Fruit fly (Drosophila melanogaster) whole organism, embryonic: ENCODE results near the gene Vps39.
A peak's percentile ranks its signal among the peaks of the same experiment; 100 is the strongest.

Experiments used
- Bteb2 ChIP-seq: fragments of 200-800 bp; sonication (Bioruptor generic); optimal IDR thresholded peaks from 2 replicates; lab custom pipeline; 2016; ENCODE audit warnings: missing biosample characterization, missing genetic modification characterization
- CG10431 ChIP-seq: fragments of 200-800 bp; sonication (Bioruptor generic); optimal IDR thresholded peaks from 3 replicates; lab custom pipeline; 2018; ENCODE audit warnings: missing biosample characterization, mild to moderate bottlenecking, missing genetic modification characterization
- CG11085 ChIP-seq: fragments of 200-800 bp; sonication (Bioruptor generic); IDR thresholded peaks from 2 replicates; pipeline ENCODE4 v1.3.6; 2022; ENCODE audit warnings: missing biosample characterization, missing genetic modification characterization
- CG13296 ChIP-seq: fragments of 200-800 bp; sonication (Bioruptor generic); optimal IDR thresholded peaks from 3 replicates; lab custom pipeline; 2018; ENCODE audit warnings: missing biosample characterization, mild to moderate bottlenecking, missing genetic modification characterization
- CG17359 ChIP-seq: fragments of 200-800 bp; sonication (Bioruptor generic); optimal IDR thresholded peaks from 3 replicates; lab custom pipeline; 2018; ENCODE audit warnings: missing biosample characterization, mild to moderate bottlenecking, missing genetic modification characterization, moderate library complexity
- CG18764 ChIP-seq: fragments of 200-800 bp; sonication (Bioruptor generic); optimal IDR thresholded peaks from 3 replicates; lab custom pipeline; 2016; ENCODE audit warnings: missing biosample characterization, missing genetic modification characterization
- CG2202 ChIP-seq: fragments of 200-800 bp; sonication (Bioruptor generic); optimal IDR thresholded peaks from 2 replicates; lab custom pipeline; 2018; ENCODE audit warnings: missing biosample characterization, mild to moderate bottlenecking, missing genetic modification characterization
- CG2889 ChIP-seq: fragments of 200-800 bp; sonication (Bioruptor generic); IDR thresholded peaks from 3 replicates; pipeline ENCODE4 v1.3.6; 2022; ENCODE audit warnings: missing biosample characterization, missing genetic modification characterization
- CG4328 ChIP-seq: fragments of 200-800 bp; sonication (Bioruptor generic); optimal IDR thresholded peaks from 3 replicates; lab custom pipeline; 2017; ENCODE audit warnings: missing biosample characterization, missing genetic modification reagents, missing genetic modification characterization
- CG43689 ChIP-seq: fragments of 200-800 bp; sonication (Bioruptor generic); IDR thresholded peaks from 2 replicates; pipeline ENCODE4 v1.3.6; 2022; ENCODE audit warnings: missing biosample characterization, missing genetic modification characterization
- CG4404 ChIP-seq: fragments of 200-800 bp; sonication (Bioruptor generic); IDR thresholded peaks from 2 replicates; pipeline ENCODE4 v1.3.6; 2022; ENCODE audit warnings: missing biosample characterization, missing genetic modification characterization
- CG5180 ChIP-seq: fragments of 200-800 bp; sonication (Bioruptor generic); optimal IDR thresholded peaks from 3 replicates; lab custom pipeline; 2017; ENCODE audit warnings: missing biosample characterization, missing genetic modification characterization, mild to moderate bottlenecking, moderate library complexity, missing genetic modification reagents
- CG7839 ChIP-seq: fragments of 200-800 bp; sonication (Bioruptor generic); optimal IDR thresholded peaks from 3 replicates; lab custom pipeline; 2018; ENCODE audit warnings: missing biosample characterization, mild to moderate bottlenecking, missing genetic modification characterization, moderate library complexity
- CG8359 ChIP-seq: fragments of 200-800 bp; sonication (Bioruptor generic); optimal IDR thresholded peaks from 2 replicates; lab custom pipeline; 2017; ENCODE audit warnings: missing biosample characterization, mild to moderate bottlenecking, missing genetic modification characterization, borderline replicate concordance
- CG8924 ChIP-seq: fragments of 200-800 bp; optimal IDR thresholded peaks from 3 replicates; lab custom pipeline; 2019; ENCODE audit warnings: missing biosample characterization, mild to moderate bottlenecking, missing genetic modification characterization, moderate library complexity
- CG9876 ChIP-seq: fragments of 200-800 bp; sonication (Bioruptor generic); optimal IDR thresholded peaks from 2 replicates; lab custom pipeline; 2016; ENCODE audit warnings: missing biosample characterization, missing genetic modification characterization
- CHES-1-like ChIP-seq: fragments of 200-800 bp; sonication (Bioruptor generic); optimal IDR thresholded peaks from 2 replicates; lab custom pipeline; 2016; ENCODE audit warnings: missing biosample characterization, missing genetic modification characterization
- CrebB ChIP-seq: fragments of 200-800 bp; sonication (Bioruptor generic); optimal IDR thresholded peaks from 3 replicates; lab custom pipeline; 2018; ENCODE audit warnings: missing biosample characterization, mild to moderate bottlenecking, missing genetic modification characterization
- E2f2 ChIP-seq: fragments of 200-800 bp; sonication (Bioruptor generic); IDR thresholded peaks from 2 replicates; pipeline ENCODE4 v1.3.6; 2022; ENCODE audit warnings: missing biosample characterization, missing genetic modification characterization
- Elba2 ChIP-seq: fragments of 200-800 bp; sonication (Bioruptor generic); optimal IDR thresholded peaks from 3 replicates; lab custom pipeline; 2016; ENCODE audit warnings: missing biosample characterization, missing genetic modification characterization
- Ets97D ChIP-seq: fragments of 200-800 bp; sonication (Bioruptor generic); optimal IDR thresholded peaks from 3 replicates; lab custom pipeline; 2016; ENCODE audit warnings: missing biosample characterization, missing genetic modification characterization
- H2.0 ChIP-seq: fragments of 200-800 bp; sonication (Bioruptor generic); IDR thresholded peaks from 2 replicates; pipeline ENCODE4 v1.3.6; 2022; ENCODE audit warnings: missing biosample characterization, missing genetic modification characterization
- HHEX ChIP-seq: fragments of 200-800 bp; sonication (Bioruptor generic); optimal IDR thresholded peaks from 3 replicates; lab custom pipeline; 2017; ENCODE audit warnings: missing biosample characterization, mild to moderate bottlenecking, missing genetic modification characterization, missing genetic modification reagents
- Hr78 ChIP-seq, 2 experiments: fragments of 200-800 bp in 1 of 2; fragments of >200 bp in 1 of 2; sonication (Bioruptor generic) in 1 of 2; optimal IDR thresholded peaks; 2 replicates each; lab custom pipeline; 2017 to 2019; ENCODE audit warnings: missing biosample characterization in 2 of 2, missing genetic modification characterization in 2 of 2, mild to moderate bottlenecking in 1 of 2, moderate library complexity in 1 of 2
- Lim3 ChIP-seq: fragments of 200-800 bp; sonication (Bioruptor generic); IDR thresholded peaks from 2 replicates; pipeline ENCODE4 v1.3.6; 2022; ENCODE audit warnings: missing biosample characterization, missing genetic modification characterization
- Max ChIP-seq: fragments of 200-800 bp; sonication (Bioruptor generic); optimal IDR thresholded peaks from 2 replicates; lab custom pipeline; 2016; ENCODE audit warnings: missing biosample characterization, mild to moderate bottlenecking, missing genetic modification characterization
- Sox102F ChIP-seq: fragments of 200-800 bp; sonication (Bioruptor generic); optimal IDR thresholded peaks from 2 replicates; lab custom pipeline; 2018; ENCODE audit warnings: missing biosample characterization, mild to moderate bottlenecking, missing genetic modification characterization, moderate library complexity
- Sry-β ChIP-seq: fragments of 200-800 bp; sonication (Bioruptor generic); optimal IDR thresholded peaks from 2 replicates; lab custom pipeline; 2018; ENCODE audit warnings: missing biosample characterization, mild to moderate bottlenecking, missing genetic modification characterization, moderate library complexity
- Stat92E ChIP-seq, 3 experiments: fragments of >200 bp in 2 of 3; fragments of 200-800 bp in 1 of 3; sonication (Bioruptor generic) in 1 of 3; optimal IDR thresholded peaks; 2 replicates each; lab custom pipeline; 2017 to 2019; ENCODE audit warnings: missing biosample characterization in 3 of 3, missing genetic modification characterization in 3 of 3, mild to moderate bottlenecking in 1 of 3, moderate library complexity in 1 of 3
- Tbp ChIP-seq: fragments of >200 bp; optimal IDR thresholded peaks from 2 replicates; lab custom pipeline; 2018; ENCODE audit warnings: missing biosample characterization, missing genetic modification characterization
- bigmax ChIP-seq: fragments of 200-800 bp; sonication (Bioruptor generic); optimal IDR thresholded peaks from 2 replicates; lab custom pipeline; 2018; ENCODE audit warnings: missing biosample characterization, mild to moderate bottlenecking, missing genetic modification characterization
- cas ChIP-seq: fragments of 200-800 bp; sonication (Bioruptor generic); IDR thresholded peaks from 2 replicates; pipeline ENCODE4 v1.3.6; 2022; ENCODE audit warnings: missing biosample characterization, missing genetic modification characterization
- chinmo ChIP-seq: fragments of 200-800 bp; sonication (Bioruptor generic); IDR thresholded peaks from 4 replicates; pipeline ENCODE4 v1.3.6; 2022; ENCODE audit warnings: missing biosample characterization, missing genetic modification characterization; ENCODE audit not compliant: partially characterized antibody
- dm ChIP-seq: fragments of 200-800 bp; sonication (Bioruptor generic); optimal IDR thresholded peaks from 3 replicates; lab custom pipeline; 2016; ENCODE audit warnings: missing biosample characterization, missing genetic modification characterization
- esg ChIP-seq: fragments of 200-800 bp; sonication (Bioruptor generic); conservative IDR thresholded peaks from 2 replicates; pipeline ENCODE4 v1.3.6; 2022; ENCODE audit warnings: missing biosample characterization, missing genetic modification characterization
- exex ChIP-seq: fragments of 200-800 bp; sonication (Bioruptor generic); optimal IDR thresholded peaks from 4 replicates; lab custom pipeline; 2018; ENCODE audit warnings: missing biosample characterization, mild to moderate bottlenecking, missing genetic modification characterization, moderate library complexity
- hbn ChIP-seq: fragments of 200-800 bp; sonication (Bioruptor generic); IDR thresholded peaks from 2 replicates; pipeline ENCODE4 v1.3.6; 2022; ENCODE audit warnings: missing biosample characterization, missing genetic modification characterization; ENCODE audit not compliant: partially characterized antibody
- hth ChIP-seq: fragments of >200 bp; optimal IDR thresholded peaks from 2 replicates; lab custom pipeline; 2017; ENCODE audit warnings: inconsistent platforms
- lmd ChIP-seq: fragments of 200-800 bp; sonication (Bioruptor generic); IDR thresholded peaks from 2 replicates; pipeline ENCODE4 v1.3.6; 2022; ENCODE audit warnings: missing biosample characterization, missing genetic modification characterization
- nom ChIP-seq: fragments of 200-800 bp; sonication (Bioruptor generic); optimal IDR thresholded peaks from 2 replicates; lab custom pipeline; 2017; ENCODE audit warnings: missing biosample characterization, missing genetic modification characterization, mild to moderate bottlenecking, moderate library complexity, missing genetic modification reagents
- psq ChIP-seq: fragments of 200-800 bp; sonication (Bioruptor generic); optimal IDR thresholded peaks from 2 replicates; lab custom pipeline; 2017; ENCODE audit warnings: missing biosample characterization, missing genetic modification characterization
- pzg ChIP-seq: fragments of 200-800 bp; sonication (Bioruptor generic); optimal IDR thresholded peaks from 3 replicates; lab custom pipeline; 2018; ENCODE audit warnings: missing biosample characterization, mild to moderate bottlenecking, missing genetic modification characterization, moderate library complexity
- ranshi ChIP-seq: fragments of 200-800 bp; sonication (Bioruptor generic); IDR thresholded peaks from 2 replicates; pipeline ENCODE4 v1.3.6; 2022; ENCODE audit warnings: missing biosample characterization, missing genetic modification characterization
- salm ChIP-seq: fragments of 200-800 bp; sonication (Bioruptor generic); optimal IDR thresholded peaks from 2 replicates; lab custom pipeline; 2018; ENCODE audit warnings: missing biosample characterization, mild to moderate bottlenecking, missing genetic modification characterization
- sc ChIP-seq, 3 experiments: fragments of >200 bp in 2 of 3; fragments of 200-800 bp in 1 of 3; sonication (Bioruptor generic) in 1 of 3; optimal IDR thresholded peaks; 2 replicates in 2 of 3; 3 replicates in 1 of 3; lab custom pipeline; 2017; ENCODE audit warnings: mild to moderate bottlenecking in 1 of 3, missing biosample characterization in 1 of 3, missing genetic modification characterization in 1 of 3, missing genetic modification reagents in 1 of 3
- scrt ChIP-seq: fragments of 200-800 bp; sonication (Bioruptor generic); optimal IDR thresholded peaks from 2 replicates; lab custom pipeline; 2018; ENCODE audit warnings: missing biosample characterization, mild to moderate bottlenecking, missing genetic modification characterization, moderate library complexity
- so ChIP-seq: fragments of 200-800 bp; sonication (Bioruptor generic); IDR thresholded peaks from 3 replicates; pipeline ENCODE4 v1.3.6; 2022; ENCODE audit warnings: missing biosample characterization, missing genetic modification characterization
- sob ChIP-seq: fragments of 200-800 bp; sonication (Bioruptor generic); IDR thresholded peaks from 2 replicates; pipeline ENCODE4 v1.3.6; 2022; ENCODE audit warnings: missing biosample characterization, missing genetic modification characterization
- sqz ChIP-seq: fragments of 200-800 bp; sonication (Bioruptor generic); optimal IDR thresholded peaks from 3 replicates; lab custom pipeline; 2018; ENCODE audit warnings: missing biosample characterization, mild to moderate bottlenecking, missing genetic modification characterization
- sug ChIP-seq: fragments of 200-800 bp; optimal IDR thresholded peaks from 2 replicates; lab custom pipeline; 2019; ENCODE audit warnings: missing biosample characterization, mild to moderate bottlenecking, missing genetic modification characterization, moderate library complexity
- vfl ChIP-seq: fragments of 200-800 bp; sonication (Bioruptor generic); optimal IDR thresholded peaks from 2 replicates; lab custom pipeline; 2016; ENCODE audit warnings: missing biosample characterization, missing genetic modification characterization

The Vps39 gene

DNA sequence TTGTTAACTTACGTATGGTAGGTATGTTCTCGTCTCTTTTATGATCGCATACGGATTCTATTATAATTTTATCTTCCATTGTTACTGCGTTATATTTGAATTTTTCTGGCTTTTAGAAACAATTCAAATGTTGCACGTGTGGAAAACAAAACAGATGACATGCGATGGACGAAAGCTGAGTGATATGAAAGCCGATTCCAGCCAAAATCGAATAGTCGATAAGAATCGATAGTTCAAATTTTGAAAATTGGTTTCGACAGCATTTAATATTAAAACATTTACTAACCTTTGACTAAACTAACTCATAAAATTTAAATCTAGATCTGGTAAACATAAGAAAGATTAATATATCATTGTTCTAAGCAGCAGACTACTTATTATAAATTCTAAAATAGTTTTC is 27.3 kb upstream of the Vps39 start, which contains the start of gene Polr1E (continued):
- TF ChIP-seq exex (tag; lab: Kevin White, UChicago) (no peak), E2f2 (GFP tag; lab: Robert Waterston, UW) (peak; percentile 94), scrt (no peak), dm (GFP tag; lab: Kevin White, UChicago) (peak; percentile 99), CG17359 (tag; lab: Kevin White, UChicago) (no peak), so (GFP tag; lab: Robert Waterston, UW) (no peak), esg (no peak), CG13296 (GFP tag; lab: Kevin White, UChicago) (no peak), bigmax (GFP tag; lab: Kevin White, UChicago) (no peak), CG4328 (GFP tag; lab: Kevin White, UChicago) (no peak), CG7839 (tag; lab: Kevin White, UChicago) (no peak), Hr78 (GFP tag; optimal IDR thresholded peaks at IDR 0.05; lab: Kevin White, UChicago) (no peak), Sox102F (GFP tag; lab: Kevin White, UChicago) (no peak), hth (lab: Kevin White, UChicago) (no peak), lmd (no peak), sc (optimal IDR thresholded peaks at IDR 0.05; lab: Kevin White, UChicago) (no peak), sc (GFP tag; optimal IDR thresholded peaks at IDR 0.05; lab: Kevin White, UChicago) (no peak), CG4404 (GFP tag; lab: Robert Waterston, UW) (no peak), CG11085 (GFP tag; lab: Robert Waterston, UW) (no peak), Tbp (GFP tag; lab: Kevin White, UChicago) (no peak), Stat92E (GFP tag; optimal IDR thresholded peaks at IDR 0.05; lab: Kevin White, UChicago) (no peak), sqz (no peak), H2.0 (no peak), vfl (no peak), CG9876 (GFP tag; lab: Kevin White, UChicago) (no peak), CG43689 (no peak), CHES-1-like (GFP tag; lab: Kevin White, UChicago) (no peak), hbn (GFP tag; lab: Robert Waterston, UW) (peak; percentile 57), psq (GFP tag; lab: Kevin White, UChicago) (no peak), Bteb2 (GFP tag; lab: Kevin White, UChicago) (no peak), CG18764 (GFP tag; lab: Kevin White, UChicago) (no peak), pzg (GFP tag; lab: Kevin White, UChicago) (peak; percentile 87), nom (no peak), ranshi (GFP tag; lab: Robert Waterston, UW) (no peak), CG2889 (GFP tag; lab: Robert Waterston, UW) (no peak), CG2202 (tag; lab: Kevin White, UChicago) (no peak), CrebB (peak; percentile 8), CG10431 (GFP tag; lab: Kevin White, UChicago) (no peak), Elba2 (GFP tag; lab: Kevin White, UChicago) (no peak), HHEX (GFP tag; lab: Kevin White, UChicago) (no peak), sob (GFP tag; lab: Robert Waterston, UW) (no peak), chinmo (GFP tag; lab: Robert Waterston, UW) (no peak), cas (GFP tag; lab: Robert Waterston, UW) (no peak), Ets97D (GFP tag; lab: Kevin White, UChicago) (peak; percentile 76), Lim3 (GFP tag; lab: Robert Waterston, UW) (no peak), salm (tag; lab: Kevin White, UChicago) (no peak), sug (tag; lab: Kevin White, UChicago) (peak; percentile 43), CG5180 (GFP tag; lab: Kevin White, UChicago) (no peak), CG8924 (tag; lab: Kevin White, UChicago) (peak; percentile 12), CG8359 (GFP tag; lab: Kevin White, UChicago) (no peak), Max (GFP tag; lab: Kevin White, UChicago) (peak; percentile 91), Sry-β (GFP tag; lab: Kevin White, UChicago) (no peak)
